Fruit fly (Drosophila melanogaster) whole organism, embryonic: Measurements from ENCODE around the gene SelG.

Experiments
- ATbp ChIP-seq: fragments of 200-800 bp; sonication (Bioruptor generic); optimal IDR thresholded peaks from 2 replicates; lab custom pipeline; 2017; ENCODE audit warnings: missing biosample characterization, mild to moderate bottlenecking, missing genetic modification characterization, missing genetic modification reagents
- Adf1 ChIP-seq: fragments of 200-800 bp; sonication (Bioruptor generic); IDR thresholded peaks from 2 replicates; pipeline ENCODE4 v1.3.6; 2022; ENCODE audit warnings: missing biosample characterization, missing genetic modification characterization
- CG10209 ChIP-seq: fragments of 200-800 bp; sonication (Bioruptor generic); optimal IDR thresholded peaks from 3 replicates; lab custom pipeline; 2017; ENCODE audit warnings: missing biosample characterization, mild to moderate bottlenecking, missing genetic modification characterization, missing genetic modification reagents
- CG10543 ChIP-seq: fragments of 200-800 bp; sonication (Bioruptor generic); optimal IDR thresholded peaks from 3 replicates; lab custom pipeline; 2017; ENCODE audit warnings: missing biosample characterization, mild to moderate bottlenecking, missing genetic modification characterization, moderate library complexity
- CG11085 ChIP-seq: fragments of 200-800 bp; sonication (Bioruptor generic); IDR thresholded peaks from 2 replicates; pipeline ENCODE4 v1.3.6; 2022; ENCODE audit warnings: missing biosample characterization, missing genetic modification characterization
- CG12659 ChIP-seq: fragments of 200-800 bp; sonication (Bioruptor generic); optimal IDR thresholded peaks from 3 replicates; lab custom pipeline; 2017; ENCODE audit warnings: mild to moderate bottlenecking, missing biosample characterization, missing genetic modification reagents, missing genetic modification characterization
- CG12769 ChIP-seq: fragments of 200-800 bp; sonication (Bioruptor generic); optimal IDR thresholded peaks from 2 replicates; lab custom pipeline; 2019; ENCODE audit warnings: missing biosample characterization, mild to moderate bottlenecking, missing genetic modification characterization, moderate library complexity
- CG13624 ChIP-seq: fragments of 200-800 bp; sonication (Bioruptor generic); optimal IDR thresholded peaks from 2 replicates; lab custom pipeline; 2016; ENCODE audit warnings: missing biosample characterization, missing genetic modification characterization
- CG14441 ChIP-seq: fragments of 200-800 bp; sonication (Bioruptor generic); IDR thresholded peaks from 2 replicates; pipeline ENCODE4 v1.3.6; 2022; ENCODE audit warnings: missing biosample characterization, missing genetic modification characterization
- CG15479 ChIP-seq: fragments of 200-800 bp; sonication (Bioruptor generic); optimal IDR thresholded peaks from 3 replicates; lab custom pipeline; 2019; ENCODE audit warnings: missing biosample characterization, mild to moderate bottlenecking, missing genetic modification characterization, moderate library complexity
- CG18764 ChIP-seq: fragments of 200-800 bp; sonication (Bioruptor generic); optimal IDR thresholded peaks from 3 replicates; lab custom pipeline; 2016; ENCODE audit warnings: missing biosample characterization, missing genetic modification characterization
- CG2202 ChIP-seq: fragments of 200-800 bp; sonication (Bioruptor generic); optimal IDR thresholded peaks from 2 replicates; lab custom pipeline; 2018; ENCODE audit warnings: missing biosample characterization, mild to moderate bottlenecking, missing genetic modification characterization
- CG32767 ChIP-seq: fragments of 200-800 bp; sonication (Bioruptor generic); IDR thresholded peaks from 2 replicates; pipeline ENCODE4 v1.3.6; 2022; ENCODE audit warnings: missing biosample characterization, missing genetic modification characterization
- CG4328 ChIP-seq: fragments of 200-800 bp; sonication (Bioruptor generic); optimal IDR thresholded peaks from 3 replicates; lab custom pipeline; 2017; ENCODE audit warnings: missing biosample characterization, missing genetic modification reagents, missing genetic modification characterization
- CG6654 ChIP-seq: fragments of 200-800 bp; sonication (Bioruptor generic); optimal IDR thresholded peaks from 2 replicates; lab custom pipeline; 2017; ENCODE audit warnings: missing biosample characterization, mild to moderate bottlenecking, missing genetic modification characterization
- CG7372 ChIP-seq: fragments of 200-800 bp; sonication (Bioruptor generic); IDR thresholded peaks from 2 replicates; pipeline ENCODE4 v1.3.6; 2022; ENCODE audit warnings: missing biosample characterization, missing genetic modification characterization
- CG8290 ChIP-seq, 3 experiments: fragments of 200-800 bp; sonication (Bioruptor generic); optimal IDR thresholded peaks; 2 replicates each; lab custom pipeline; 2016 to 2019; ENCODE audit warnings: missing biosample characterization in 3 of 3, missing genetic modification characterization in 3 of 3, mild to moderate bottlenecking in 2 of 3, moderate library complexity in 1 of 3
- CG8944 ChIP-seq: fragments of 200-800 bp; sonication (Bioruptor generic); optimal IDR thresholded peaks from 3 replicates; lab custom pipeline; 2016; ENCODE audit warnings: missing biosample characterization, missing genetic modification characterization
- CG9437 ChIP-seq: fragments of 200-800 bp; sonication (Bioruptor generic); optimal IDR thresholded peaks from 2 replicates; lab custom pipeline; 2018; ENCODE audit warnings: missing biosample characterization, mild to moderate bottlenecking, missing genetic modification characterization
- CG9727 ChIP-seq: fragments of 200-800 bp; sonication (Bioruptor generic); optimal IDR thresholded peaks from 3 replicates; lab custom pipeline; 2017; ENCODE audit warnings: missing biosample characterization, mild to moderate bottlenecking, missing genetic modification characterization
- Dp ChIP-seq: fragments of 200-800 bp; sonication (Bioruptor generic); optimal IDR thresholded peaks from 2 replicates; lab custom pipeline; 2018; ENCODE audit warnings: missing biosample characterization, mild to moderate bottlenecking, missing genetic modification characterization, moderate library complexity
- Hand ChIP-seq: fragments of 200-800 bp; sonication (Bioruptor generic); optimal IDR thresholded peaks from 2 replicates; lab custom pipeline; 2017; ENCODE audit warnings: mild to moderate bottlenecking, missing biosample characterization, missing genetic modification reagents, missing genetic modification characterization
- Hr39 ChIP-seq: fragments of >200 bp; optimal IDR thresholded peaks from 2 replicates; lab custom pipeline; 2017
- Med ChIP-seq: fragments of 200-800 bp; sonication (Bioruptor generic); peaks from one replicate; lab custom pipeline; 2016; ENCODE audit warnings: missing biosample characterization, missing genetic modification characterization, mild to moderate bottlenecking, inconsistent platforms, moderate library complexity
- Pdp1 ChIP-seq, 2 experiments: fragments of 200-800 bp; sonication (Bioruptor generic); optimal IDR thresholded peaks; 3 replicates each; lab custom pipeline; 2016; ENCODE audit warnings: missing biosample characterization in 2 of 2, missing genetic modification characterization in 2 of 2, mild to moderate bottlenecking in 1 of 2, moderate library complexity in 1 of 2
- Sox100B ChIP-seq: fragments of 200-800 bp; sonication (Bioruptor generic); optimal IDR thresholded peaks from 3 replicates; lab custom pipeline; 2018; ENCODE audit warnings: missing biosample characterization, mild to moderate bottlenecking, missing genetic modification characterization
- Usf ChIP-seq: fragments of 200-800 bp; sonication (Bioruptor generic); optimal IDR thresholded peaks from 2 replicates; lab custom pipeline; 2017; ENCODE audit warnings: missing genotype, missing biosample characterization, missing genetic modification characterization
- amos ChIP-seq: fragments of 200-800 bp; sonication (Bioruptor generic); IDR thresholded peaks from 2 replicates; pipeline ENCODE4 v1.3.6; 2022; ENCODE audit warnings: missing biosample characterization, missing genetic modification characterization; ENCODE audit not compliant: partially characterized antibody
- ase ChIP-seq: fragments of 200-800 bp; sonication (Bioruptor generic); IDR thresholded peaks from 3 replicates; pipeline ENCODE4 v1.3.6; 2022; ENCODE audit warnings: missing biosample characterization, missing genetic modification characterization
- ato ChIP-seq: fragments of 200-800 bp; sonication (Bioruptor generic); IDR thresholded peaks from 2 replicates; pipeline ENCODE4 v1.3.6; 2022; ENCODE audit warnings: missing biosample characterization, missing genetic modification characterization; ENCODE audit not compliant: partially characterized antibody
- caup ChIP-seq: fragments of 200-800 bp; sonication (Bioruptor generic); optimal IDR thresholded peaks from 3 replicates; lab custom pipeline; 2017; ENCODE audit warnings: missing biosample characterization, mild to moderate bottlenecking, missing genetic modification characterization, moderate library complexity; ENCODE audit not compliant: severe bottlenecking
- crp ChIP-seq, 2 experiments: fragments of 200-800 bp; sonication (Bioruptor generic); optimal IDR thresholded peaks; 2 replicates in 1 of 2; 3 replicates in 1 of 2; lab custom pipeline; 2017; ENCODE audit warnings: missing biosample characterization in 2 of 2, missing genetic modification characterization in 2 of 2, mild to moderate bottlenecking in 1 of 2, moderate library complexity in 1 of 2
- dimm ChIP-seq: fragments of 200-800 bp; sonication (Bioruptor generic); IDR thresholded peaks from 2 replicates; pipeline ENCODE4 v1.3.6; 2022; ENCODE audit warnings: missing biosample characterization, missing genetic modification characterization
- disco-r ChIP-seq: fragments of 200-800 bp; sonication (Bioruptor generic); optimal IDR thresholded peaks from 2 replicates; lab custom pipeline; 2016; ENCODE audit warnings: missing biosample characterization, missing genetic modification characterization
- emc ChIP-seq: fragments of 200-800 bp; sonication (Bioruptor generic); optimal IDR thresholded peaks from 2 replicates; lab custom pipeline; 2016; ENCODE audit warnings: missing biosample characterization, missing genetic modification characterization
- exex ChIP-seq: fragments of 200-800 bp; sonication (Bioruptor generic); optimal IDR thresholded peaks from 4 replicates; lab custom pipeline; 2018; ENCODE audit warnings: missing biosample characterization, mild to moderate bottlenecking, missing genetic modification characterization, moderate library complexity
- fd64A ChIP-seq: fragments of 200-800 bp; sonication (Bioruptor generic); optimal IDR thresholded peaks from 3 replicates; lab custom pipeline; 2018; ENCODE audit warnings: missing biosample characterization, mild to moderate bottlenecking, missing genetic modification characterization
- gfzf ChIP-seq: fragments of 200-800 bp; sonication (Bioruptor generic); optimal IDR thresholded peaks from 2 replicates; lab custom pipeline; 2016; ENCODE audit warnings: missing biosample characterization, mild to moderate bottlenecking, missing genetic modification characterization, moderate library complexity
- lmd ChIP-seq: fragments of 200-800 bp; sonication (Bioruptor generic); IDR thresholded peaks from 2 replicates; pipeline ENCODE4 v1.3.6; 2022; ENCODE audit warnings: missing biosample characterization, missing genetic modification characterization
- nmo ChIP-seq: fragments of 200-800 bp; sonication (Bioruptor generic); optimal IDR thresholded peaks from 2 replicates; lab custom pipeline; 2018; ENCODE audit warnings: missing biosample characterization, mild to moderate bottlenecking, missing genetic modification characterization, moderate library complexity
- pum ChIP-seq: fragments of 200-800 bp; sonication (Bioruptor generic); optimal IDR thresholded peaks from 2 replicates; lab custom pipeline; 2016; ENCODE audit warnings: missing biosample characterization, missing genetic modification characterization
- row ChIP-seq: fragments of 200-800 bp; sonication (Bioruptor generic); IDR thresholded peaks from 3 replicates; pipeline ENCODE4 v1.3.6; 2022; ENCODE audit warnings: missing biosample characterization, missing genetic modification characterization
- sim ChIP-seq: fragments of 200-800 bp; sonication (Bioruptor generic); IDR thresholded peaks from 2 replicates; pipeline ENCODE4 v1.3.6; 2022; ENCODE audit warnings: missing biosample characterization, missing genetic modification characterization
- slbo ChIP-seq: fragments of 200-800 bp; sonication (Bioruptor generic); IDR thresholded peaks from 2 replicates; pipeline ENCODE4 v1.3.6; 2022; ENCODE audit warnings: missing biosample characterization, missing genetic modification characterization
- tll ChIP-seq, 2 experiments: fragments of 200-800 bp in 1 of 2; fragments of >200 bp in 1 of 2; sonication (Bioruptor generic) in 1 of 2; optimal IDR thresholded peaks; 2 replicates each; lab custom pipeline; 2017 to 2019; ENCODE audit warnings: missing biosample characterization in 2 of 2, missing genetic modification characterization in 2 of 2, mild to moderate bottlenecking in 1 of 2, moderate library complexity in 1 of 2
- tx ChIP-seq: fragments of 200-800 bp; sonication (Bioruptor generic); optimal IDR thresholded peaks from 2 replicates; lab custom pipeline; 2016; ENCODE audit warnings: missing biosample characterization, missing genetic modification characterization
- unc-4 ChIP-seq: fragments of 200-800 bp; sonication (Bioruptor generic); IDR thresholded peaks from 2 replicates; pipeline ENCODE4 v1.3.6; 2022; ENCODE audit warnings: missing biosample characterization, missing genetic modification characterization; ENCODE audit not compliant: partially characterized antibody
- vvl ChIP-seq: fragments of 200-800 bp; sonication (Bioruptor generic); IDR thresholded peaks from 2 replicates; pipeline ENCODE4 v1.3.6; 2022; ENCODE audit warnings: missing biosample characterization, missing genetic modification characterization
- zfh2 ChIP-seq: fragments of 200-800 bp; sonication (Bioruptor generic); optimal IDR thresholded peaks from 2 replicates; lab custom pipeline; 2016; ENCODE audit warnings: missing biosample characterization, missing genetic modification characterization

The SelG gene

DNA sequence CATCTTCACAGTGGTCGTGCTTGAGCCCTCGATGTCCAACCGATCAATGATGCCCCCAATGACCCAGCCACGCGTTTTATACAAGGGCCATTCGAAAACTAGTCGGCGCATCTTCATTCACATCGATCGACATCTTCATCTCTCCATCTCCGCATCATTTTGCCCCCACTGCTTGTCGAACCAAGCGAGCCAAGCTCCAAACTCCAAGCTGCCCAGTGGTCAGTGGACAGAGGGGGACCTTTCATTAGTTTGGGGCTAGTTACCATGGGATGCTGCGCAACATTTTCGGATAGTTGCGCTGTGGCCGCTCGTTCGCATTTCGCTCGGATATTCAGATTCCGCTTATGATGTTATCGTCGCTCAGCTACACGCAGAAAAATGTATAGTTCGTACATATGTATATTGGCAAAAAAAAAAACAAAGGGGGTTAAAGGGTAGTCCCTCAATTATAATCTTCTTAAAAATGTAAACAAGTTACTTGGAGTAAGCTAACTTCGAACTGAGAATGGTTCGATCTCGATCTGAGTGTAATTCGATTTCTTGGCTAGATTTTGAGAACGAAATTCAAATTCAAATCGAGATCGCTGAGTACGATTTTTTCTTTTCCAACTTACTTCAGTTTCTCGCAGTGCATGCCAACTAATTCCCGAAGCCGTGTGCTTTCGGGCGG is 40.9 kb upstream of the SelG start, which contains the start of gene CG15740 (continued):
- TF ChIP-seq Sox100B (GFP tag; lab: Kevin White, UChicago), result peak; percentile 58
- TF ChIP-seq nmo (GFP tag; lab: Kevin White, UChicago), result peak; percentile 45
- TF ChIP-seq CG4328 (GFP tag; lab: Kevin White, UChicago), result no peak
- no peak for TF ChIP-seq CG11085
- no peak for TF ChIP-seq zfh2
- TF ChIP-seq caup (GFP tag; lab: Kevin White, UChicago), result peak; percentile 14
- TF ChIP-seq Hand (GFP tag; lab: Kevin White, UChicago), result no peak
- TF ChIP-seq CG12659, result peak; percentile 5
- TF ChIP-seq CG9727 (GFP tag; lab: Kevin White, UChicago), result peak; percentile 16
- peak; percentile 72 for TF ChIP-seq lmd
- TF ChIP-seq emc, result no peak
- no peak for TF ChIP-seq Hr39 (lab: Kevin White, UChicago)
- TF ChIP-seq CG18764 (GFP tag; lab: Kevin White, UChicago), result no peak
- no peak for TF ChIP-seq CG12769 (tag; lab: Kevin White, UChicago)
- TF ChIP-seq ato (GFP tag; lab: Robert Waterston, UW), result no peak
- no peak for TF ChIP-seq CG9437 (GFP tag; lab: Kevin White, UChicago)
- peak; percentile 26 for TF ChIP-seq CG13624
- TF ChIP-seq disco-r (GFP tag; lab: Kevin White, UChicago), result no peak
- no peak for TF ChIP-seq Adf1
- TF ChIP-seq tll (GFP tag; optimal IDR thresholded peaks at IDR 0.05; lab: Kevin White, UChicago), result no peak
- no peak for TF ChIP-seq unc-4
- no peak for TF ChIP-seq sim
- no peak for TF ChIP-seq CG7372 (GFP tag; lab: Robert Waterston, UW)
- no peak for TF ChIP-seq dimm (GFP tag; lab: Robert Waterston, UW)
- peak; percentile 52 for TF ChIP-seq vvl (GFP tag; lab: Robert Waterston, UW)
- no peak for TF ChIP-seq CG10543 (GFP tag; lab: Kevin White, UChicago)
- TF ChIP-seq crp (GFP tag; optimal IDR thresholded peaks at IDR 0.05; lab: Kevin White, UChicago), result no peak
- no peak for TF ChIP-seq amos (GFP tag; lab: Robert Waterston, UW)
- 0 out of 3 replicates have a peak, but pooled peaks have one; percentile 42 for TF ChIP-seq ase (GFP tag; lab: Robert Waterston, UW)
- TF ChIP-seq Pdp1 (GFP tag; optimal IDR thresholded peaks at IDR 0.05; lab: Kevin White, UChicago), result peak in 1 of 2 experiments; percentile 33
- no peak for TF ChIP-seq Usf (GFP tag; lab: Kevin White, UChicago)
- TF ChIP-seq CG8290 (GFP tag; optimal IDR thresholded peaks at IDR 0.05; lab: Kevin White, UChicago), result no peak
- no peak for TF ChIP-seq CG8290 (tag; optimal IDR thresholded peaks at IDR 0.05; lab: Kevin White, UChicago)
- TF ChIP-seq CG15479 (GFP tag; lab: Kevin White, UChicago), result no peak
- TF ChIP-seq tx (GFP tag; lab: Kevin White, UChicago), result no peak
- TF ChIP-seq slbo (GFP tag; lab: Robert Waterston, UW), result peak; percentile 53
- TF ChIP-seq exex (tag; lab: Kevin White, UChicago), result no peak
- TF ChIP-seq CG32767, result peak; percentile 42; the same call in 1 of the 2 replicates
- TF ChIP-seq Med (GFP tag; lab: Kevin White, UChicago), result peak; percentile 84
- peak; percentile 63 for TF ChIP-seq row (GFP tag; lab: Robert Waterston, UW)
- no peak for TF ChIP-seq CG8944 (GFP tag; lab: Kevin White, UChicago)
- no peak for TF ChIP-seq CG2202 (tag; lab: Kevin White, UChicago)
- TF ChIP-seq pum (GFP tag; lab: Kevin White, UChicago), result peak; percentile 46
- no peak for TF ChIP-seq ATbp (GFP tag; lab: Kevin White, UChicago)
- no peak for TF ChIP-seq gfzf (GFP tag; lab: Kevin White, UChicago)
- TF ChIP-seq Dp (GFP tag; lab: Kevin White, UChicago), result no peak
- TF ChIP-seq CG6654 (GFP tag; lab: Kevin White, UChicago), result no peak
- no peak for TF ChIP-seq fd64A (GFP tag; lab: Kevin White, UChicago)
- peak; percentile 2 for TF ChIP-seq CG10209 (GFP tag; lab: Kevin White, UChicago)
- TF ChIP-seq CG14441 (GFP tag; lab: Robert Waterston, UW), result peak; percentile 73
